Fruit fly (Drosophila melanogaster) whole organism, wandering third instar larva: ENCODE data around the gene Pph13.

ENCODE experiments used
- Abd-B ChIP-seq: fragments of >200 bp; optimal IDR thresholded peaks from 2 replicates; lab custom pipeline; 2017; ENCODE audit warnings: missing biosample characterization, missing genetic modification characterization
- Mio ChIP-seq: sonication (Bioruptor generic); optimal IDR thresholded peaks from 2 replicates; lab custom pipeline; 2016; ENCODE audit warnings: missing biosample characterization, missing genetic modification characterization
- N ChIP-seq: fragments of >200 bp; optimal IDR thresholded peaks from 2 replicates; lab custom pipeline; 2018; ENCODE audit warnings: missing biosample characterization, missing external identifiers, missing genetic modification characterization
- OdsH ChIP-seq: fragments of 200-800 bp; sonication (Bioruptor generic); optimal IDR thresholded peaks from 2 replicates; lab custom pipeline; 2016; ENCODE audit warnings: missing biosample characterization, mild to moderate bottlenecking, missing genetic modification characterization
- dsf ChIP-seq: sonication (Bioruptor generic); optimal IDR thresholded peaks from 2 replicates; lab custom pipeline; 2016; ENCODE audit warnings: missing biosample characterization, missing genetic modification characterization, borderline replicate concordance
- h ChIP-seq: fragments of 200-800 bp; sonication (Bioruptor generic); optimal IDR thresholded peaks from 3 replicates; lab custom pipeline; 2016; ENCODE audit warnings: missing biosample characterization, mild to moderate bottlenecking, missing genetic modification characterization
- lola ChIP-seq: fragments of >200 bp; optimal IDR thresholded peaks from 2 replicates; lab custom pipeline; 2017; ENCODE audit warnings: missing biosample characterization, missing genetic modification characterization
- woc ChIP-seq: sonication (Bioruptor generic); optimal IDR thresholded peaks from 2 replicates; lab custom pipeline; 2016; ENCODE audit warnings: missing biosample characterization, mild to moderate bottlenecking, missing genetic modification characterization

DNA sequence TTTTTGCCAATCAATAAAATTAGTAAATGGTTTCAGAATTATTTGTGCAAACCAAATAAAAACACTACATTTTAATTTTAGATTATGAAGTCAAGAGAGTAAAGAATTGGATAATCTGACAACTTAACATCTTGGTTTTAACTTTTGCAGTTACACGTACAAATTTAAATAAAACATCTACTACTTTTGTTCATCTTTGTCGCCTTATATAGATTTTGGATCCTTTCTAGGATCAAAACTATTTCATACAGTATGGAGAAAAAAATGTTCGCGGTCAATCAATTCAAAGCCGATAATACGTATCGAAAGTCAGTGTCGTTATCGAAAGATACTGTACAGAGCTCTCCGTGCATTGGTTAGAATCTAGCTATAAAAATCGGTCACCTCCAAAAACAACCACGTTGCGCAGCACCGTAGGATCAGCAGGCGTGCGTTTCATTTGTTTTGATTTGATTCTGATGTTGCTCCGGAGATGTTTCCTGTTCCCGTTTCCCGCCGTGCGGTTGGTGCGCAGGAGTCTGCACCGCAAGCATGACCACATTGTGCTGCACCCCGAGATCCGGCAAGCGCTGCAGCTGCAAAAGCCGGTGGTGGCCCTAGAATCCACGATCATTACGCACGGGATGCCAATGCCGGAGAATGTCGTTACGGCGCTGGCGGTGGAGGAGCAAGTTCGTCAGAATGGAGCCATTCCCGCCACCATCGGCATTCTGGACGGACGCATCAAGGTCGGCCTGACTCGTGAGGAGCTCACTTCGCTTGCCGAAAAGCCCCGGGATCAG lies 13.3 kb upstream of the Pph13 start, which contains the start of the genes uncNacbeta and CG2794:
- TF ChIP-seq Abd-B (GFP tag; lab: Kevin White, UChicago) (no peak), Mio (GFP tag; lab: Kevin White, UChicago) (no peak), dsf (GFP tag; lab: Kevin White, UChicago) (no peak), h (GFP tag; lab: Kevin White, UChicago) (no peak), woc (GFP tag; lab: Kevin White, UChicago) (no peak), N (GFP tag; lab: Kevin White, UChicago) (no peak), lola (GFP tag; lab: Kevin White, UChicago) (no peak), OdsH (GFP tag; lab: Kevin White, UChicago) (no peak)
